Fruit fly (Drosophila melanogaster) whole organism, adult: ENCODE results near the gene COX7AL2.

Experiments
- CG11617 ChIP-seq: fragments of 200-800 bp; sonication (Bioruptor generic); optimal IDR thresholded peaks from 2 replicates; lab custom pipeline; 2017; ENCODE audit warnings: mild to moderate bottlenecking, missing biosample characterization, missing genetic modification reagents, missing genetic modification characterization
- CG12768 ChIP-seq: fragments of 200-800 bp; sonication (Bioruptor generic); optimal IDR thresholded peaks from 2 replicates; lab custom pipeline; 2017; ENCODE audit warnings: missing biosample characterization, missing genetic modification characterization, mild to moderate bottlenecking, moderate library complexity, missing genetic modification reagents
- CG14711 ChIP-seq: fragments of 200-800 bp; sonication (Bioruptor generic); optimal IDR thresholded peaks from 2 replicates; lab custom pipeline; 2018; ENCODE audit warnings: missing biosample characterization, mild to moderate bottlenecking, missing genetic modification characterization, moderate library complexity
- CG1620 ChIP-seq: fragments of 200-800 bp; sonication (Bioruptor generic); optimal IDR thresholded peaks from 2 replicates; lab custom pipeline; 2016; ENCODE audit warnings: missing biosample characterization, missing genetic modification characterization
- CG33017 ChIP-seq: fragments of 200-800 bp; sonication (Bioruptor generic); optimal IDR thresholded peaks from 2 replicates; lab custom pipeline; 2018; ENCODE audit warnings: missing biosample characterization, mild to moderate bottlenecking, missing genetic modification characterization, moderate library complexity
- CG5204 ChIP-seq: fragments of 200-800 bp; sonication (Bioruptor generic); optimal IDR thresholded peaks from 2 replicates; lab custom pipeline; 2016; ENCODE audit warnings: missing biosample characterization, missing genetic modification characterization
- CG7045 ChIP-seq: fragments of 200-800 bp; sonication (Bioruptor generic); optimal IDR thresholded peaks from 2 replicates; lab custom pipeline; 2017; ENCODE audit warnings: missing biosample characterization, mild to moderate bottlenecking, missing genetic modification characterization
- CG7101 ChIP-seq: fragments of 200-800 bp; sonication (Bioruptor generic); optimal IDR thresholded peaks from 2 replicates; lab custom pipeline; 2018; ENCODE audit warnings: missing biosample characterization, mild to moderate bottlenecking, missing genetic modification characterization, moderate library complexity
- Clk ChIP-seq: fragments of 200-800 bp; sonication (Bioruptor generic); optimal IDR thresholded peaks from 2 replicates; lab custom pipeline; 2017; ENCODE audit warnings: missing biosample characterization, missing genetic modification characterization
- Crg-1 ChIP-seq: fragments of 200-800 bp; sonication (Bioruptor generic); optimal IDR thresholded peaks from 2 replicates; lab custom pipeline; 2016; ENCODE audit warnings: missing biosample characterization, missing genetic modification characterization
- Hr96 ChIP-seq: fragments of 200-800 bp; sonication (Bioruptor generic); optimal IDR thresholded peaks from 2 replicates; lab custom pipeline; 2016; ENCODE audit warnings: missing biosample characterization, missing genetic modification characterization
- Mnt ChIP-seq: fragments of 200-800 bp; sonication (Bioruptor generic); optimal IDR thresholded peaks from 2 replicates; lab custom pipeline; 2016; ENCODE audit warnings: missing biosample characterization, mild to moderate bottlenecking, missing genetic modification characterization
- bab1 ChIP-seq: fragments of 200-800 bp; sonication (Bioruptor generic); optimal IDR thresholded peaks from 3 replicates; lab custom pipeline; 2019; ENCODE audit warnings: missing biosample characterization, mild to moderate bottlenecking, missing genetic modification characterization, moderate library complexity
- cic ChIP-seq: fragments of 200-800 bp; sonication (Bioruptor generic); optimal IDR thresholded peaks from 2 replicates; lab custom pipeline; 2017; ENCODE audit warnings: missing biosample characterization, mild to moderate bottlenecking, missing genetic modification characterization, moderate library complexity
- cnc ChIP-seq, 2 experiments: fragments of >200 bp; optimal IDR thresholded peaks; 2 replicates each; lab custom pipeline; 2017
- kay ChIP-seq: fragments of 200-800 bp; sonication (Bioruptor generic); peaks from one replicate; lab custom pipeline; 2016; ENCODE audit warnings: missing biosample characterization, missing genetic modification characterization, borderline replicate concordance
- ovo ChIP-seq: fragments of 200-800 bp; sonication (Bioruptor generic); optimal IDR thresholded peaks from 2 replicates; lab custom pipeline; 2016; ENCODE audit warnings: missing biosample characterization, missing genetic modification characterization
- pad ChIP-seq: fragments of 200-800 bp; sonication (Bioruptor generic); optimal IDR thresholded peaks from 3 replicates; lab custom pipeline; 2017; ENCODE audit warnings: missing biosample characterization, missing genetic modification characterization, mild to moderate bottlenecking, moderate library complexity, missing genetic modification reagents
- tj ChIP-seq: fragments of 200-800 bp; sonication (Bioruptor generic); optimal IDR thresholded peaks from 3 replicates; lab custom pipeline; 2017; ENCODE audit warnings: missing biosample characterization, mild to moderate bottlenecking, missing genetic modification characterization, moderate library complexity
- toe ChIP-seq: fragments of 200-800 bp; sonication (Bioruptor generic); optimal IDR thresholded peaks from 2 replicates; lab custom pipeline; 2016; ENCODE audit warnings: missing biosample characterization, missing genetic modification characterization

COX7AL2 gene

DNA sequence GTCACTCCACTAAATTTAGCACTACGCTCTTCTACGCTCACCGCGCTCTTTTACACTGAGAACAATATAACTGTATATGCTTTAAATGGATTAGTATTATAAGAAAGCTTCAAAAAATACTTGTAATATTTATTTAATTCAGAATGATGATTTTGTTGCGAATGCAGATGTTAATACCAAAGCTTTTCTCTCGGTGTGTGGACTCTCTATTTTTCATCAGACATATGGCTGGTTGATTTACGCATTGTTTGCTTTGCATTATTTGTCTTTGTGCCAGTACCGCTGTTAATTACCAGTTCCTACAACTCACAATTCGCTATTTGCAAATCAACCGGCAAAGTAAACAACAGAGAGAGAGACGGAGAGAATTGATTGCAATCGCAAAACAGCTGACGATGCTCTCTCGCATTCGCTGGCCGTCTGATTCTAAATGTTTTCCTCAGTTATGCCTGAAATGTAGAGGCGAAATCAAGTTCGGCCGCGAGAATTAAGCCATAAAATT is 24.0 kb upstream of the COX7AL2 start:
- TF ChIP-seq Hr96 (GFP tag; lab: Kevin White, UChicago) (peak; percentile 96), CG14711 (tag; lab: Kevin White, UChicago) (peak; percentile 96), CG33017 (peak; percentile 100), Clk (peak; percentile 96), Mnt (GFP tag; lab: Kevin White, UChicago) (peak; percentile 98), CG7101 (peak; percentile 99), cnc (optimal IDR thresholded peaks at IDR 0.05; lab: Kevin White, UChicago) (no peak), CG12768 (GFP tag; lab: Kevin White, UChicago) (peak; percentile 99), kay (GFP tag; lab: Kevin White, UChicago) (peak; percentile 96), CG1620 (peak; percentile 98), cic (GFP tag; lab: Kevin White, UChicago) (peak; percentile 99), pad (peak; percentile 96), ovo (GFP tag; lab: Kevin White, UChicago) (peak; percentile 98), Crg-1 (GFP tag; lab: Kevin White, UChicago) (peak; percentile 99), CG5204 (GFP tag; lab: Kevin White, UChicago) (peak; percentile 99), bab1 (peak; percentile 99), CG7045 (GFP tag; lab: Kevin White, UChicago) (peak; percentile 99), toe (peak; percentile 97), CG11617 (GFP tag; lab: Kevin White, UChicago) (peak; percentile 99), tj (GFP tag; lab: Kevin White, UChicago) (peak; percentile 95)

- TF ChIP-seq tj (GFP tag; lab: Kevin White, UChicago) = no peak
- TF ChIP-seq Crg-1 (GFP tag; lab: Kevin White, UChicago) = no peak
- no peak for TF ChIP-seq CG5204 (GFP tag; lab: Kevin White, UChicago)
- TF ChIP-seq CG7101 = peak; percentile 47
- no peak for TF ChIP-seq cnc (optimal IDR thresholded peaks at IDR 0.05; lab: Kevin White, UChicago)
- TF ChIP-seq CG33017 = peak; percentile 28
- no peak for TF ChIP-seq CG7045 (GFP tag; lab: Kevin White, UChicago)
- no peak for TF ChIP-seq CG11617 (GFP tag; lab: Kevin White, UChicago)
- TF ChIP-seq Mnt (GFP tag; lab: Kevin White, UChicago) = peak; percentile 99
- TF ChIP-seq ovo (GFP tag; lab: Kevin White, UChicago) = peak; percentile 70
- TF ChIP-seq CG12768 (GFP tag; lab: Kevin White, UChicago) = no peak
- peak; percentile 34 for TF ChIP-seq cic (GFP tag; lab: Kevin White, UChicago)
- no peak for TF ChIP-seq bab1
Observed at dm6 chr2L:2220573-2221332, 23.0 kb upstream of the COX7AL2 start, which contains the start of gene papi. Gene papi (plus strand): TSS chr2L:2220748.

DNA sequence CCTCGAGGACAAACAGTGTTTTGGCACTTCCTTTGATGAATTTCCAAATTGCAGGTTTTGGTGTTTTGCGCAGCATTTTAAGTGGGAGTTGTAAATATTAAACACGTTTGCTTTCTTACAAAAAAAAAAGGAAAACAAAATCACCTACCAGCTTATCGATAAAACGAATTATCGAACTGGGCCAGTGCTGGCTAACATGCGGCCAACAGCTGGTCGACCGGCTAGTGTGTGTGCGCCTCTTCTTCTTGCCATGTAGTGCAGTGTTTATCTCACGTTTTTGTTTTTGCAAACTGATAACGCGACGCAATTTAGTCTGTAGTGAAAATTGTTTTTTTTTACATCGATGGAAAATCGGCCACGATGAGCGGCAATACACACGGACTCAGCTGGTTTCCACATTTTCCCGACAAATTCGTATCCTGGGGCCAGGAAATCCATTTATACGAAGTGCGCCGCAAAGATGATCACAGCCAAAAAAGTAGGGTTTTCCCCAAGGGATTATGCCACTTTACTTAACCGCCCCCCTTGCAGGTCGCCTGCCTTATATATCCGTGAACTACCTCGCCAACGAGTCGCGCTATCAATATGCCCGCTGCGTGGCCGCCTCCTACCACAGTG is 19.5 kb upstream of the COX7AL2 start, which contains the start of the genes CG15386, CG42371 and mio:
Gene CG15386 (minus strand): TSS at position 180 of the 618 bp plus-strand sequence.
Gene CG42371 (minus strand): TSS at position 180 of the 618 bp plus-strand sequence.
Gene mio (plus strand): TSS at position 224 of the 618 bp plus-strand sequence.
- TF ChIP-seq bab1 = peak; percentile 54
- no peak for TF ChIP-seq cnc (optimal IDR thresholded peaks at IDR 0.05; lab: Kevin White, UChicago)
- peak; percentile 47 for TF ChIP-seq CG14711 (tag; lab: Kevin White, UChicago)
- TF ChIP-seq Clk = no peak
- no peak for TF ChIP-seq CG7045 (GFP tag; lab: Kevin White, UChicago)
- peak; percentile 38 for TF ChIP-seq tj (GFP tag; lab: Kevin White, UChicago)
- TF ChIP-seq kay (GFP tag; lab: Kevin White, UChicago) = no peak
- TF ChIP-seq ovo (GFP tag; lab: Kevin White, UChicago) = no peak
- peak; percentile 27 for TF ChIP-seq CG12768 (GFP tag; lab: Kevin White, UChicago)
- peak; percentile 94 for TF ChIP-seq Mnt (GFP tag; lab: Kevin White, UChicago)
- peak; percentile 74 for TF ChIP-seq CG11617 (GFP tag; lab: Kevin White, UChicago)
- TF ChIP-seq Crg-1 (GFP tag; lab: Kevin White, UChicago) = peak; percentile 66
- TF ChIP-seq cic (GFP tag; lab: Kevin White, UChicago) = peak; percentile 94
- TF ChIP-seq Hr96 (GFP tag; lab: Kevin White, UChicago) = no peak
- TF ChIP-seq pad = peak; percentile 52
- peak; percentile 53 for TF ChIP-seq CG7101
- no peak for TF ChIP-seq toe
- TF ChIP-seq CG33017 = peak; percentile 71
- TF ChIP-seq CG5204 (GFP tag; lab: Kevin White, UChicago) = no peak
- peak; percentile 32 for TF ChIP-seq CG1620

DNA sequence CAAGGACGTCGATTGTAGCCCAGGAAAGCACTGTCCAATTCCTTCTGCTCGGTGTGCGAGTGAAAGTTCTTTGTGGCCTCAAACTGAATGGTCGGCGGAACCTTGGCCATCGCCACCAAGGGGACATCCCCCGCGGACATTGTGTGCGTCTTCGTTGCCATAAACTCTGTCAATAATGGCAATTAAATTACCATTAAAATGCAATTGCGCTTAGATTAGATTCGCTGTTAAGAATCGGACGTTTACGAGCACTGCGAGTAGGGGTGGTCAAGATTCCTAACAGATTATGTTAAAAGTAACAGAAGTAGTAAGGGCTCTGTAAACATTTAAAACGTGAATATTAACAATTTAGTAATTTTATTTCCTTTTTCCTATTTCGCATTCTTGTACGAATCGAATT is 18.4 kb upstream of the COX7AL2 start, which contains the start of gene daed:
Gene daed (minus strand): TSS at position 247 of the 400 bp plus-strand sequence.
- no peak for TF ChIP-seq Clk
- no peak for TF ChIP-seq kay (GFP tag; lab: Kevin White, UChicago)
- TF ChIP-seq cic (GFP tag; lab: Kevin White, UChicago) = peak; percentile 34
- no peak for TF ChIP-seq cnc (optimal IDR thresholded peaks at IDR 0.05; lab: Kevin White, UChicago)
- no peak for TF ChIP-seq CG1620
- peak; percentile 16 for TF ChIP-seq Mnt (GFP tag; lab: Kevin White, UChicago)
- no peak for TF ChIP-seq tj (GFP tag; lab: Kevin White, UChicago)
- TF ChIP-seq CG11617 (GFP tag; lab: Kevin White, UChicago) = no peak
- TF ChIP-seq CG14711 (tag; lab: Kevin White, UChicago) = no peak
- no peak for TF ChIP-seq ovo (GFP tag; lab: Kevin White, UChicago)
- peak; percentile 28 for TF ChIP-seq pad
- TF ChIP-seq CG33017 = peak; percentile 70
- TF ChIP-seq Crg-1 (GFP tag; lab: Kevin White, UChicago) = peak; percentile 18
- peak; percentile 64 for TF ChIP-seq CG7101
- peak; percentile 9 for TF ChIP-seq bab1
- TF ChIP-seq CG12768 (GFP tag; lab: Kevin White, UChicago) = peak; percentile 23
